Fruit fly (Drosophila melanogaster) whole organism, embryonic: ENCODE measurements around the gene Hexim.

Source experiments
- Aef1 ChIP-seq: fragments of 200-800 bp; sonication (Bioruptor generic); IDR thresholded peaks from 3 replicates; pipeline ENCODE4 v1.3.6; 2022; ENCODE audit warnings: missing biosample characterization, missing genetic modification characterization
- B-H1 ChIP-seq: fragments of 200-800 bp; sonication (Bioruptor generic); IDR thresholded peaks from 3 replicates; pipeline ENCODE4 v1.3.6; 2022; ENCODE audit warnings: missing biosample characterization, missing genetic modification characterization
- Bgb ChIP-seq: fragments of 200-800 bp; sonication (Bioruptor generic); IDR thresholded peaks from 2 replicates; pipeline ENCODE4 v1.3.6; 2022; ENCODE audit warnings: missing biosample characterization, missing genetic modification characterization; ENCODE audit not compliant: partially characterized antibody
- Blimp-1 ChIP-seq: fragments of 200-800 bp; sonication (Bioruptor generic); optimal IDR thresholded peaks from 3 replicates; lab custom pipeline; 2018; ENCODE audit warnings: missing biosample characterization, missing genetic modification characterization, mild to moderate bottlenecking, moderate library complexity, missing genetic modification reagents
- CG10979 ChIP-seq: fragments of 200-800 bp; sonication (Bioruptor generic); optimal IDR thresholded peaks from 2 replicates; lab custom pipeline; 2018; ENCODE audit warnings: missing biosample characterization, mild to moderate bottlenecking, missing genetic modification characterization, moderate library complexity
- CG11398 ChIP-seq: fragments of 200-800 bp; sonication (Bioruptor generic); optimal IDR thresholded peaks from 2 replicates; lab custom pipeline; 2016; ENCODE audit warnings: missing biosample characterization, missing genetic modification characterization
- CG14050 ChIP-seq: fragments of 200-800 bp; sonication (Bioruptor generic); IDR thresholded peaks from 3 replicates; pipeline ENCODE4 v1.3.6; 2022; ENCODE audit warnings: missing biosample characterization, missing genetic modification characterization
- CG14710 ChIP-seq: fragments of 200-800 bp; sonication (Bioruptor generic); optimal IDR thresholded peaks from 3 replicates; lab custom pipeline; 2019; ENCODE audit warnings: missing biosample characterization, mild to moderate bottlenecking, missing genetic modification characterization, moderate library complexity
- CG17612 ChIP-seq: fragments of 200-800 bp; sonication (Bioruptor generic); IDR thresholded peaks from 2 replicates; pipeline ENCODE4 v1.3.6; 2022; ENCODE audit warnings: missing biosample characterization, missing genetic modification characterization
- CG3726 ChIP-seq: fragments of 200-800 bp; sonication (Bioruptor generic); IDR thresholded peaks from 3 replicates; pipeline ENCODE4, ENCODE4 v1.3.6; 2022; ENCODE audit warnings: missing biosample characterization, missing genetic modification characterization
- CG4360 ChIP-seq: fragments of 200-800 bp; sonication (Bioruptor generic); IDR thresholded peaks from 2 replicates; pipeline ENCODE4 v1.3.6; 2022; ENCODE audit warnings: missing biosample characterization, missing genetic modification characterization
- CG4820 ChIP-seq: fragments of 200-800 bp; sonication (Bioruptor generic); optimal IDR thresholded peaks from 3 replicates; lab custom pipeline; 2016; ENCODE audit warnings: missing biosample characterization, missing genetic modification characterization
- CG7372 ChIP-seq: fragments of 200-800 bp; sonication (Bioruptor generic); IDR thresholded peaks from 2 replicates; pipeline ENCODE4 v1.3.6; 2022; ENCODE audit warnings: missing biosample characterization, missing genetic modification characterization
- CG7928 ChIP-seq: fragments of 200-800 bp; sonication (Bioruptor generic); optimal IDR thresholded peaks from 2 replicates; lab custom pipeline; 2017; ENCODE audit warnings: missing biosample characterization, mild to moderate bottlenecking, missing genetic modification characterization
- CG8089 ChIP-seq: fragments of 200-800 bp; sonication (Bioruptor generic); optimal IDR thresholded peaks from 3 replicates; lab custom pipeline; 2016; ENCODE audit warnings: missing biosample characterization, missing genetic modification characterization
- CG9797 ChIP-seq: fragments of 200-800 bp; sonication (Bioruptor generic); optimal IDR thresholded peaks from 3 replicates; lab custom pipeline; 2018; ENCODE audit warnings: missing biosample characterization, mild to moderate bottlenecking, missing genetic modification characterization
- Elba2 ChIP-seq: fragments of 200-800 bp; sonication (Bioruptor generic); optimal IDR thresholded peaks from 3 replicates; lab custom pipeline; 2016; ENCODE audit warnings: missing biosample characterization, missing genetic modification characterization
- Fer2 ChIP-seq: fragments of 200-800 bp; sonication (Bioruptor generic); optimal IDR thresholded peaks from 2 replicates; lab custom pipeline; 2018; ENCODE audit warnings: missing biosample characterization, mild to moderate bottlenecking, missing genetic modification characterization, moderate library complexity
- HmgD ChIP-seq: fragments of 200-800 bp; sonication (Bioruptor generic); optimal IDR thresholded peaks from 3 replicates; lab custom pipeline; 2016; ENCODE audit warnings: missing biosample characterization, missing genetic modification characterization
- Med ChIP-seq: fragments of 200-800 bp; sonication (Bioruptor generic); peaks from one replicate; lab custom pipeline; 2016; ENCODE audit warnings: missing biosample characterization, missing genetic modification characterization, mild to moderate bottlenecking, inconsistent platforms, moderate library complexity
- NC2α ChIP-seq: fragments of 200-800 bp; sonication (Bioruptor generic); optimal IDR thresholded peaks from 2 replicates; lab custom pipeline; 2016; ENCODE audit warnings: missing biosample characterization, missing genetic modification characterization
- Oaz ChIP-seq: fragments of 200-800 bp; sonication (Bioruptor generic); IDR thresholded peaks from 2 replicates; pipeline ENCODE4 v1.3.6; 2022; ENCODE audit warnings: missing biosample characterization, missing genetic modification characterization
- Opbp ChIP-seq: fragments of 200-800 bp; sonication (Bioruptor generic); IDR thresholded peaks from 3 replicates; pipeline ENCODE4 v1.3.6; 2022; ENCODE audit warnings: missing biosample characterization, missing genetic modification characterization; ENCODE audit not compliant: partially characterized antibody
- Sin3A ChIP-seq: fragments of >200 bp; optimal IDR thresholded peaks from 2 replicates; lab custom pipeline; 2018
- Ssrp ChIP-seq: fragments of 200-800 bp; sonication (Bioruptor generic); optimal IDR thresholded peaks from 2 replicates; lab custom pipeline; 2018; ENCODE audit warnings: missing biosample characterization, mild to moderate bottlenecking, missing genetic modification characterization, moderate library complexity
- Taf1 ChIP-seq: fragments of 200-800 bp; sonication (Bioruptor generic); IDR thresholded peaks from 2 replicates; pipeline ENCODE4 v1.3.6; 2022; ENCODE audit warnings: missing biosample characterization, missing genetic modification characterization
- Trl ChIP-seq, 3 experiments: fragments of >200 bp in 2 of 3; fragments of 200-800 bp in 1 of 3; sonication (Bioruptor generic) in 1 of 3; optimal IDR thresholded peaks; 2 replicates in 1 of 3; 3 replicates in 2 of 3; lab custom pipeline; 2016 to 2017; ENCODE audit warnings: missing biosample characterization in 1 of 3, missing genetic modification characterization in 1 of 3
- amos ChIP-seq: fragments of 200-800 bp; sonication (Bioruptor generic); IDR thresholded peaks from 2 replicates; pipeline ENCODE4 v1.3.6; 2022; ENCODE audit warnings: missing biosample characterization, missing genetic modification characterization; ENCODE audit not compliant: partially characterized antibody
- ase ChIP-seq: fragments of 200-800 bp; sonication (Bioruptor generic); IDR thresholded peaks from 3 replicates; pipeline ENCODE4 v1.3.6; 2022; ENCODE audit warnings: missing biosample characterization, missing genetic modification characterization
- ash1 ChIP-seq: fragments of 200-800 bp; sonication (Bioruptor generic); optimal IDR thresholded peaks from 2 replicates; lab custom pipeline; 2018; ENCODE audit warnings: missing biosample characterization, mild to moderate bottlenecking, missing genetic modification characterization
- caup ChIP-seq: fragments of 200-800 bp; sonication (Bioruptor generic); optimal IDR thresholded peaks from 3 replicates; lab custom pipeline; 2017; ENCODE audit warnings: missing biosample characterization, mild to moderate bottlenecking, missing genetic modification characterization, moderate library complexity; ENCODE audit not compliant: severe bottlenecking
- cg ChIP-seq: fragments of 200-800 bp; sonication (Bioruptor generic); optimal IDR thresholded peaks from 3 replicates; lab custom pipeline; 2019; ENCODE audit warnings: missing biosample characterization, mild to moderate bottlenecking, missing genetic modification characterization, moderate library complexity
- corto ChIP-seq: fragments of 200-800 bp; sonication (Bioruptor generic); optimal IDR thresholded peaks from 2 replicates; lab custom pipeline; 2016; ENCODE audit warnings: missing biosample characterization, mild to moderate bottlenecking, missing genetic modification characterization, moderate library complexity
- cwo ChIP-seq: fragments of 200-800 bp; sonication (Bioruptor generic); optimal IDR thresholded peaks from 3 replicates; lab custom pipeline; 2017; ENCODE audit warnings: missing biosample characterization, missing genetic modification characterization, mild to moderate bottlenecking, moderate library complexity, missing genetic modification reagents
- dati ChIP-seq: fragments of 200-800 bp; sonication (Bioruptor generic); IDR thresholded peaks from 2 replicates; pipeline ENCODE4 v1.3.6; 2022; ENCODE audit warnings: missing biosample characterization, missing genetic modification characterization
- dmrt11E ChIP-seq: fragments of 200-800 bp; sonication (Bioruptor generic); optimal IDR thresholded peaks from 3 replicates; lab custom pipeline; 2018; ENCODE audit warnings: missing biosample characterization, mild to moderate bottlenecking, missing genetic modification characterization, moderate library complexity
- fd3F ChIP-seq: fragments of 200-800 bp; sonication (Bioruptor generic); optimal IDR thresholded peaks from 2 replicates; lab custom pipeline; 2018; ENCODE audit warnings: missing biosample characterization, mild to moderate bottlenecking, missing genetic modification characterization, moderate library complexity
- gfzf ChIP-seq: fragments of 200-800 bp; sonication (Bioruptor generic); optimal IDR thresholded peaks from 2 replicates; lab custom pipeline; 2016; ENCODE audit warnings: missing biosample characterization, mild to moderate bottlenecking, missing genetic modification characterization, moderate library complexity
- hkb ChIP-seq, 2 experiments: fragments of 200-800 bp in 1 of 2; fragments of >200 bp in 1 of 2; sonication (Bioruptor generic) in 1 of 2; IDR thresholded peaks in 1 of 2; optimal IDR thresholded peaks in 1 of 2; 2 replicates each; pipeline versions ENCODE4 v1.3.6 to Lab custom; 2017 to 2022; ENCODE audit warnings: missing biosample characterization in 1 of 2, missing genetic modification characterization in 1 of 2
- klu ChIP-seq: fragments of 200-800 bp; sonication (Bioruptor generic); IDR thresholded peaks from 2 replicates; pipeline ENCODE4 v1.3.6; 2022; ENCODE audit warnings: missing biosample characterization, missing genetic modification characterization
- kni ChIP-seq: fragments of 200-800 bp; sonication (Bioruptor generic); optimal IDR thresholded peaks from 3 replicates; lab custom pipeline; 2017; ENCODE audit warnings: mild to moderate bottlenecking, missing biosample characterization, missing genetic modification reagents, missing genetic modification characterization
- mirr ChIP-seq: fragments of 200-800 bp; sonication (Bioruptor generic); optimal IDR thresholded peaks from 3 replicates; lab custom pipeline; 2018; ENCODE audit warnings: missing biosample characterization, mild to moderate bottlenecking, missing genetic modification characterization
- otp ChIP-seq: fragments of 200-800 bp; sonication (Bioruptor generic); IDR thresholded peaks from 3 replicates; pipeline ENCODE4, ENCODE4 v1.3.6; 2022; ENCODE audit warnings: missing biosample characterization, missing genetic modification characterization
- pzg ChIP-seq: fragments of 200-800 bp; sonication (Bioruptor generic); optimal IDR thresholded peaks from 3 replicates; lab custom pipeline; 2018; ENCODE audit warnings: missing biosample characterization, mild to moderate bottlenecking, missing genetic modification characterization, moderate library complexity
- sisA ChIP-seq: fragments of 200-800 bp; sonication (Bioruptor generic); IDR thresholded peaks from 2 replicates; pipeline ENCODE4 v1.3.6; 2022; ENCODE audit warnings: missing biosample characterization, missing genetic modification characterization
- sr ChIP-seq: fragments of 200-800 bp; sonication (Bioruptor generic); IDR thresholded peaks from 3 replicates; pipeline ENCODE4 v1.3.6; 2022; ENCODE audit warnings: missing biosample characterization, missing genetic modification characterization
- stc ChIP-seq: fragments of 200-800 bp; sonication (Bioruptor generic); IDR thresholded peaks from 2 replicates; pipeline ENCODE4 v1.3.6; 2022; ENCODE audit warnings: missing biosample characterization, missing genetic modification characterization
- sug ChIP-seq: fragments of 200-800 bp; optimal IDR thresholded peaks from 2 replicates; lab custom pipeline; 2019; ENCODE audit warnings: missing biosample characterization, mild to moderate bottlenecking, missing genetic modification characterization, moderate library complexity
- unpg ChIP-seq: fragments of 200-800 bp; sonication (Bioruptor generic); optimal IDR thresholded peaks from 3 replicates; lab custom pipeline; 2018; ENCODE audit warnings: missing biosample characterization, mild to moderate bottlenecking, missing genetic modification characterization, moderate library complexity
- zfh2 ChIP-seq: fragments of 200-800 bp; sonication (Bioruptor generic); optimal IDR thresholded peaks from 2 replicates; lab custom pipeline; 2016; ENCODE audit warnings: missing biosample characterization, missing genetic modification characterization

Hexim gene

dm6 chr3R:14659354-14659804, at the start of gene Hexim (continued):
- TF ChIP-seq dmrt11E (tag; lab: Kevin White, UChicago), result no peak
- peak; percentile 9 for TF ChIP-seq kni
- TF ChIP-seq ash1 (GFP tag; lab: Kevin White, UChicago), result no peak
- TF ChIP-seq Oaz (GFP tag; lab: Robert Waterston, UW), result no peak
- TF ChIP-seq B-H1, result no peak
- TF ChIP-seq cwo (GFP tag; lab: Kevin White, UChicago), result no peak
- TF ChIP-seq CG7928 (GFP tag; lab: Kevin White, UChicago), result no peak
- TF ChIP-seq Opbp (GFP tag; lab: Robert Waterston, UW), result 0 out of 3 replicates have a peak, but pooled peaks have one; percentile 39
- no peak for TF ChIP-seq Taf1 (GFP tag; lab: Robert Waterston, UW)
- peak; percentile 90 for TF ChIP-seq Sin3A (lab: Kevin White, UChicago)
- TF ChIP-seq CG8089 (GFP tag; lab: Kevin White, UChicago), result no peak
- no peak for TF ChIP-seq mirr (GFP tag; lab: Kevin White, UChicago)
- TF ChIP-seq CG14050 (GFP tag; lab: Robert Waterston, UW), result no peak
- TF ChIP-seq CG4820 (GFP tag; lab: Kevin White, UChicago), result no peak
- no peak for TF ChIP-seq caup (GFP tag; lab: Kevin White, UChicago)
- TF ChIP-seq CG7372 (GFP tag; lab: Robert Waterston, UW), result no peak
- peak; percentile 76 for TF ChIP-seq Med (GFP tag; lab: Kevin White, UChicago)
- TF ChIP-seq ase, result no peak
- peak; percentile 68 for TF ChIP-seq hkb (optimal IDR thresholded peaks at IDR 0.05; lab: Kevin White, UChicago)
- TF ChIP-seq hkb (GFP tag; IDR thresholded peaks at IDR 0.05; lab: Robert Waterston, UW), result no peak
- TF ChIP-seq stc (GFP tag; lab: Robert Waterston, UW), result no peak
- no peak for TF ChIP-seq CG3726 (GFP tag; lab: Robert Waterston, UW)
- TF ChIP-seq CG10979 (tag; lab: Kevin White, UChicago), result peak; percentile 0
- TF ChIP-seq Fer2 (tag; lab: Kevin White, UChicago), result no peak
- TF ChIP-seq Trl (optimal IDR thresholded peaks at IDR 0.05; lab: Kevin White, UChicago), result no peak
- no peak for TF ChIP-seq Trl (GFP tag; optimal IDR thresholded peaks at IDR 0.05; lab: Kevin White, UChicago)
- peak; percentile 96 for TF ChIP-seq gfzf
- TF ChIP-seq unpg, result no peak
- TF ChIP-seq Blimp-1 (GFP tag; lab: Kevin White, UChicago), result no peak
- TF ChIP-seq HmgD, result no peak
- no peak for TF ChIP-seq otp
- TF ChIP-seq CG9797, result peak; percentile 84
- no peak for TF ChIP-seq dati (GFP tag; lab: Robert Waterston, UW)
- TF ChIP-seq CG4360, result no peak
- peak; percentile 84 for TF ChIP-seq pzg
- no peak for TF ChIP-seq sug
- TF ChIP-seq corto (GFP tag; lab: Kevin White, UChicago), result no peak
- TF ChIP-seq Ssrp (tag; lab: Kevin White, UChicago), result no peak
- no peak for TF ChIP-seq Aef1 (GFP tag; lab: Robert Waterston, UW)
- TF ChIP-seq Elba2 (GFP tag; lab: Kevin White, UChicago), result peak; percentile 89
- TF ChIP-seq zfh2 (GFP tag; lab: Kevin White, UChicago), result no peak
- TF ChIP-seq fd3F (GFP tag; lab: Kevin White, UChicago), result no peak
- no peak for TF ChIP-seq cg (GFP tag; lab: Kevin White, UChicago)
- no peak for TF ChIP-seq NC2α (GFP tag; lab: Kevin White, UChicago)
- no peak for TF ChIP-seq klu (GFP tag; lab: Robert Waterston, UW)
- TF ChIP-seq CG14710 (tag; lab: Kevin White, UChicago), result peak; percentile 73
- TF ChIP-seq CG17612, result no peak
- no peak for TF ChIP-seq sisA
- 0 out of 2 replicates have a peak, but pooled peaks have one; percentile 32 for TF ChIP-seq amos (GFP tag; lab: Robert Waterston, UW)
- no peak for TF ChIP-seq sr (GFP tag; lab: Robert Waterston, UW)
- no peak for TF ChIP-seq CG11398
- TF ChIP-seq Bgb (GFP tag; lab: Robert Waterston, UW), result no peak
